Worm (Caenorhabditis elegans): ENCODE measurements around the gene cdr-6.

The cdr-6 gene

DNA sequence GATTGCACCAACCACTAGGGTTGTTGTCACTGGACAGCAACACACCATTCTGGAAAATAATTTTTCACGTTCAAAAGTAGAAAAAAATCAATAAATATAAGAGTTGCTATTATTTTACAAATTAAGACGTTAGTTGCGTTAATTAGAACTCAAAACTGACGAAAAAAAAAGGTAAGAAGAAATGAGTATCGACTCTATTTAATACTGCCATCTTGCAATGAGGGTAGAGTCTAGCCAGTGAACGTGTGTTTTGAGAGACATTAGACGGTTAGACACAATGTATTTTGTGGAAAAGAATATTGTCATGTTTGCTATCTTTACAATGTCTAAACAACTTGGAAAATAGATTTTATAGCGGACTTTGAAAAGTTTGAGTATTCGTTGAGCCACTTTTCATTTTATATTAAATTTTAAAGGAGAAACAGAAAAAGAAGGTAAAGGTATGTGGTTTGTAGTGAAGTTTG lies at the start of gene cdr-6:
cdr-6 (minus strand) TSS at position 51 of the 464 bp plus-strand sequence.
- TF ChIP-seq ZK546.5 (tag; optimal IDR thresholded peaks at IDR 0.05): no peak
- no peak for TF ChIP-seq mes-2 (tag; optimal IDR thresholded peaks at IDR 0.05; ENCODE audit: poor library complexity, severe bottlenecking)
- TF ChIP-seq ceh-44 (GFP tag; IDR thresholded peaks at IDR 0.05): no peak
- no peak for TF ChIP-seq egl-27 (tag; optimal IDR thresholded peaks at IDR 0.05)
- TF ChIP-seq ceh-62 (tag; optimal IDR thresholded peaks at IDR 0.05): no peak
- no peak for TF ChIP-seq ctbp-1 (GFP tag; IDR thresholded peaks at IDR 0.05)
- no peak for TF ChIP-seq aly-2 (tag; optimal IDR thresholded peaks at IDR 0.05)
- no peak for TF ChIP-seq nhr-25 (tag; optimal IDR thresholded peaks at IDR 0.05; ENCODE audit: borderline replicate concordance, insufficient read depth)
- TF ChIP-seq mxl-2 (GFP tag; conservative IDR thresholded peaks at IDR 0.05): no peak
- no peak for TF ChIP-seq T26A8.4 (GFP tag; IDR thresholded peaks at IDR 0.05)
- no peak for TF ChIP-seq mdt-29 (GFP tag; IDR thresholded peaks at IDR 0.05)
- TF ChIP-seq zfp-3 (GFP tag; conservative IDR thresholded peaks at IDR 0.05): no peak
- no peak for TF ChIP-seq dpl-1 (GFP tag; optimal IDR thresholded peaks at IDR 0.05)
- TF ChIP-seq nhr-10 (tag; optimal IDR thresholded peaks at IDR 0.05): no peak
- no peak for TF ChIP-seq cey-2 (tag; optimal IDR thresholded peaks at IDR 0.05; ENCODE audit: borderline replicate concordance, insufficient read depth)
- no peak for TF ChIP-seq jun-1 (tag; optimal IDR thresholded peaks at IDR 0.05)
- no peak for TF ChIP-seq dmd-9 (GFP tag; IDR thresholded peaks at IDR 0.05)
- TF ChIP-seq nhr-102 (tag; optimal IDR thresholded peaks at IDR 0.05): peak; percentile 34
- TF ChIP-seq lsy-2 (tag; optimal IDR thresholded peaks at IDR 0.05): no peak
- no peak for TF ChIP-seq arid-1 (GFP tag; conservative IDR thresholded peaks at IDR 0.05)
- TF ChIP-seq aha-1 (tag): no peak
- no peak for TF ChIP-seq lin-29 (GFP tag; IDR thresholded peaks at IDR 0.05)
- TF ChIP-seq lin-1 (GFP tag; IDR thresholded peaks at IDR 0.05): no peak
- no peak for TF ChIP-seq spr-1 (tag; optimal IDR thresholded peaks at IDR 0.05)
- peak in 1 of 2 experiments; percentile 83 for TF ChIP-seq unc-62 (GFP tag; optimal IDR thresholded peaks at IDR 0.05 in 1 of 2)
- TF ChIP-seq unc-62 (tag; optimal IDR thresholded peaks at IDR 0.05): no peak
- no peak for TF ChIP-seq ceh-32 (tag; optimal IDR thresholded peaks at IDR 0.05; ENCODE audit: poor library complexity)
- no peak for TF ChIP-seq nhr-42 (GFP tag; IDR thresholded peaks at IDR 0.05)
- no peak for TF ChIP-seq dmd-8 (GFP tag; IDR thresholded peaks at IDR 0.05)
- TF ChIP-seq skn-1 (tag; optimal IDR thresholded peaks at IDR 0.05): no peak
- no peak for TF ChIP-seq nhr-41 (GFP tag; IDR thresholded peaks at IDR 0.05)
- no peak for TF ChIP-seq F44E2.7 (GFP tag; IDR thresholded peaks at IDR 0.05)
- no peak for TF ChIP-seq php-3 (GFP tag; IDR thresholded peaks at IDR 0.05)
- no peak for TF ChIP-seq fkh-10 (GFP tag; optimal IDR thresholded peaks at IDR 0.05)
- TF ChIP-seq nhr-77 (tag; optimal IDR thresholded peaks at IDR 0.05): no peak
- no peak for TF ChIP-seq ces-1 (GFP tag; optimal IDR thresholded peaks at IDR 0.05)
- no peak for TF ChIP-seq mxl-3 (GFP tag; optimal IDR thresholded peaks at IDR 0.05)
- TF ChIP-seq pha-4 (GFP tag; IDR thresholded peaks at IDR 0.05): no peak
- no peak for TF ChIP-seq pha-4 (tag; optimal IDR thresholded peaks at IDR 0.05)
- TF ChIP-seq snpc-1.2 (GFP tag; IDR thresholded peaks at IDR 0.05): no peak
- TF ChIP-seq ztf-11 (tag; optimal IDR thresholded peaks at IDR 0.05): no peak
- no peak for TF ChIP-seq zip-2 (tag; optimal IDR thresholded peaks at IDR 0.05)
- no peak for TF ChIP-seq ztf-7 (tag; optimal IDR thresholded peaks at IDR 0.05)
- TF ChIP-seq T20F7.1 (GFP tag; optimal IDR thresholded peaks at IDR 0.05): peak; percentile 18
- TF ChIP-seq lin-15B (tag; optimal IDR thresholded peaks at IDR 0.05): no peak
- TF ChIP-seq madf-9 (GFP tag; conservative IDR thresholded peaks at IDR 0.05): no peak
- peak; percentile 45 for TF ChIP-seq dve-1 (tag; optimal IDR thresholded peaks at IDR 0.05; ENCODE audit: insufficient read depth)
- no peak for TF ChIP-seq ceh-28 (tag; optimal IDR thresholded peaks at IDR 0.05)
- TF ChIP-seq daf-16 (GFP tag; optimal IDR thresholded peaks at IDR 0.05): no peak
- TF ChIP-seq daf-16 (tag; optimal IDR thresholded peaks at IDR 0.05): peak; percentile 79
- no peak for TF ChIP-seq F49E8.2 (tag; optimal IDR thresholded peaks at IDR 0.05; ENCODE audit: borderline replicate concordance)
- no peak for TF ChIP-seq madf-5 (GFP tag; IDR thresholded peaks at IDR 0.05)

Data from whole organism, L4 larva.